Worm (Caenorhabditis elegans) whole organism, late embryonic: Measurements from ENCODE around the gene fbxb-79.
"Not testable (repeated sequence)": the region's sequence is repeated elsewhere in the genome, so short reads cannot be mapped to it uniquely, and the experiment has no call there.

Experiments
- C08G9.2 ChIP-seq: sonication (generic microtip); optimal IDR thresholded peaks from 2 replicates; lab custom pipeline; 2016; ENCODE audit warnings: mild to moderate bottlenecking, missing genetic modification characterization, moderate library complexity, missing compliant biosample characterization
- C38D4.7 ChIP-seq: fragments of 200-800 bp; sonication (Bioruptor generic); optimal IDR thresholded peaks from 2 replicates; lab custom pipeline; 2018; ENCODE audit warnings: mild to moderate bottlenecking, missing genetic modification characterization, moderate library complexity, missing compliant biosample characterization
- K09A11.1 ChIP-seq: sonication (generic microtip); optimal IDR thresholded peaks from 2 replicates; lab custom pipeline; 2017; ENCODE audit warnings: antibody characterized with exemption, mild to moderate bottlenecking, missing genetic modification characterization, missing compliant biosample characterization; ENCODE audit not compliant: insufficient read depth
- Y22D7AL.16 ChIP-seq: sonication (generic microtip); optimal IDR thresholded peaks from 2 replicates; lab custom pipeline; 2016; ENCODE audit warnings: missing genetic modification characterization, missing compliant biosample characterization
- ceh-2 ChIP-seq: sonication (generic microtip); optimal IDR thresholded peaks from 2 replicates; lab custom pipeline; 2016; ENCODE audit warnings: missing genotype, missing genetic modification characterization, missing compliant biosample characterization
- ceh-30 ChIP-seq: fragments of 150-350 bp; optimal IDR thresholded peaks from 2 replicates; lab custom pipeline; 2014; ENCODE audit warnings: missing biosample characterization, missing genetic modification characterization
- ceh-31 ChIP-seq: sonication (generic microtip); optimal IDR thresholded peaks from 2 replicates; lab custom pipeline; 2016; ENCODE audit warnings: missing genetic modification characterization, missing compliant biosample characterization
- ceh-34 ChIP-seq: sonication (generic microtip); optimal IDR thresholded peaks from 2 replicates; lab custom pipeline; 2016; ENCODE audit warnings: mild to moderate bottlenecking, missing genetic modification characterization, missing compliant biosample characterization
- ceh-45 ChIP-seq: fragments of 200-800 bp; sonication (Bioruptor generic); IDR thresholded peaks from 2 replicates; pipeline ENCODE4 v1.3.6; 2022; ENCODE audit warnings: missing genetic modification reagents, missing genetic modification characterization, missing compliant biosample characterization
- che-1 ChIP-seq: sonication (generic microtip); optimal IDR thresholded peaks from 2 replicates; lab custom pipeline; 2016; ENCODE audit warnings: mild to moderate bottlenecking, missing genetic modification characterization, missing compliant biosample characterization
- dmd-4 ChIP-seq: sonication (generic microtip); optimal IDR thresholded peaks from 2 replicates; lab custom pipeline; 2016; ENCODE audit warnings: borderline replicate concordance, missing genetic modification characterization, missing compliant biosample characterization
- elt-2 ChIP-seq: sonication (generic microtip); optimal IDR thresholded peaks from 2 replicates; lab custom pipeline; 2016; ENCODE audit warnings: missing genetic modification reagents, missing genetic modification characterization, missing compliant biosample characterization
- elt-4 ChIP-seq: sonication (generic microtip); optimal IDR thresholded peaks from 2 replicates; lab custom pipeline; 2016; ENCODE audit warnings: missing genetic modification characterization, missing compliant biosample characterization
- fax-1 ChIP-seq: sonication (generic microtip); optimal IDR thresholded peaks from 2 replicates; lab custom pipeline; 2016; ENCODE audit warnings: missing genotype, missing genetic modification characterization, missing compliant biosample characterization
- fkh-10 ChIP-seq: fragments of 150-350 bp; optimal IDR thresholded peaks from 2 replicates; lab custom pipeline; 2014; ENCODE audit warnings: missing biosample characterization, missing genetic modification reagents, missing genetic modification characterization
- gmeb-2 ChIP-seq: sonication (generic microtip); optimal IDR thresholded peaks from 2 replicates; lab custom pipeline; 2016; ENCODE audit warnings: missing genetic modification characterization, inconsistent platforms, missing compliant biosample characterization
- hlh-13 ChIP-seq: fragments of 200-800 bp; sonication (Bioruptor generic); optimal IDR thresholded peaks from 2 replicates; lab custom pipeline; 2018; ENCODE audit warnings: mild to moderate bottlenecking, missing genetic modification characterization, missing compliant biosample characterization
- hlh-30 ChIP-seq: sonication (generic microtip); optimal IDR thresholded peaks from 2 replicates; lab custom pipeline; 2017; ENCODE audit warnings: antibody characterized with exemption, missing genetic modification characterization, missing compliant biosample characterization; ENCODE audit not compliant: insufficient read depth
- lim-6 ChIP-seq: sonication (generic microtip); optimal IDR thresholded peaks from 2 replicates; lab custom pipeline; 2016; ENCODE audit warnings: missing genetic modification characterization, missing compliant biosample characterization
- nfya-1 ChIP-seq: sonication (generic microtip); optimal IDR thresholded peaks from 2 replicates; lab custom pipeline; 2017; ENCODE audit warnings: missing genetic modification characterization, mild to moderate bottlenecking, missing compliant biosample characterization, antibody characterized with exemption, moderate library complexity
- nhr-232 ChIP-seq: sonication (generic microtip); optimal IDR thresholded peaks from 2 replicates; lab custom pipeline; 2016; ENCODE audit warnings: missing genetic modification characterization, missing compliant biosample characterization
- pax-1 ChIP-seq: fragments of 150-350 bp; optimal IDR thresholded peaks from 2 replicates; lab custom pipeline; 2014; ENCODE audit warnings: missing biosample characterization, missing genetic modification characterization
- pha-2 ChIP-seq: sonication (generic microtip); optimal IDR thresholded peaks from 2 replicates; lab custom pipeline; 2017; ENCODE audit warnings: mild to moderate bottlenecking, missing genetic modification characterization, missing compliant biosample characterization
- pha-4 ChIP-seq: fragments of 150-350 bp; optimal IDR thresholded peaks from 2 replicates; lab custom pipeline; 2018; ENCODE audit warnings: missing biosample characterization, missing genetic modification reagents, missing genetic modification characterization
- pros-1 ChIP-seq: fragments of 150-350 bp; optimal IDR thresholded peaks from 2 replicates; lab custom pipeline; 2014; ENCODE audit warnings: missing biosample characterization, missing genetic modification reagents, missing genetic modification characterization
- rnt-1 ChIP-seq: sonication (generic microtip); optimal IDR thresholded peaks from 2 replicates; lab custom pipeline; 2016; ENCODE audit warnings: missing genetic modification characterization, missing compliant biosample characterization
- sox-2 ChIP-seq: fragments of 200-800 bp; sonication (Bioruptor generic); IDR thresholded peaks from 2 replicates; pipeline ENCODE4 v1.3.6; 2022; ENCODE audit warnings: missing genetic modification reagents, missing genetic modification characterization, missing compliant biosample characterization
- ttx-3 ChIP-seq: sonication (generic microtip); optimal IDR thresholded peaks from 2 replicates; lab custom pipeline; 2016; ENCODE audit warnings: missing genetic modification reagents, missing genetic modification characterization, missing compliant biosample characterization
- unc-55 ChIP-seq: sonication (generic microtip); optimal IDR thresholded peaks from 2 replicates; lab custom pipeline; 2017; ENCODE audit warnings: missing biosample characterization, missing genetic modification reagents, missing genetic modification characterization
- unc-86 ChIP-seq: sonication (generic microtip); optimal IDR thresholded peaks from 2 replicates; lab custom pipeline; 2016; ENCODE audit warnings: missing genetic modification characterization, missing compliant biosample characterization

Gene fbxb-79

ce11 chrIV:11212978-11213377 is 23.7 kb upstream of the fbxb-79 start:
- TF ChIP-seq C38D4.7: no peak
- TF ChIP-seq K09A11.1: no peak
- TF ChIP-seq unc-55 (GFP tag; lab: Kevin White, UChicago): no peak
- no peak for TF ChIP-seq Y22D7AL.16 (tag; lab: Kevin White, UChicago)
- no peak for TF ChIP-seq hlh-30 (tag; lab: Kevin White, UChicago)
- TF ChIP-seq, all 69 proteins: peak for 0

- TF ChIP-seq elt-2 (tag; lab: Kevin White, UChicago) (peak; percentile 89), K09A11.1 (no peak)
- TF ChIP-seq, all 69 proteins: peak for 1
Observed at ce11 chrIV:11211547-11211946, 22.2 kb upstream of the fbxb-79 start.

- TF ChIP-seq elt-4: no peak
- no peak for TF ChIP-seq ttx-3 (tag; lab: Kevin White, UChicago)
- TF ChIP-seq gmeb-2 (tag; lab: Kevin White, UChicago): no peak
Observed at ce11 chrIV:11210781-11211256, 21.5 kb upstream of the fbxb-79 start, which contains the start of gene adk-1. TSS of gene adk-1 (minus strand) at chrIV:11210831.

- no peak for TF ChIP-seq unc-86 (tag; lab: Kevin White, UChicago)
- TF ChIP-seq fax-1 (tag; lab: Kevin White, UChicago): no peak
- no peak for TF ChIP-seq pha-4 (tag; lab: Kevin White, UChicago)
- no peak for TF ChIP-seq hlh-30 (tag; lab: Kevin White, UChicago)
- no peak for TF ChIP-seq pros-1 (tag; lab: Kevin White, UChicago)
- TF ChIP-seq fkh-10 (GFP tag; lab: Kevin White, UChicago): no peak
- TF ChIP-seq lim-6 (tag; lab: Kevin White, UChicago): no peak
- TF ChIP-seq pax-1 (tag; lab: Kevin White, UChicago): no peak
- TF ChIP-seq C08G9.2: no peak
- TF ChIP-seq nhr-232 (tag; lab: Kevin White, UChicago): no peak
- TF ChIP-seq rnt-1 (tag; lab: Kevin White, UChicago): no peak
- no peak for TF ChIP-seq ceh-30 (tag; lab: Kevin White, UChicago)
- no peak for TF ChIP-seq dmd-4
- no peak for TF ChIP-seq pha-2 (tag; lab: Kevin White, UChicago)
- TF ChIP-seq hlh-13: no peak
- TF ChIP-seq ceh-45 (GFP tag; lab: Robert Waterston, UW): no peak
- TF ChIP-seq ceh-2 (tag; lab: Kevin White, UChicago): no peak
- TF ChIP-seq nfya-1 (tag; lab: Kevin White, UChicago): no peak
Observed at ce11 chrIV:11207186-11207585, 17.9 kb upstream of the fbxb-79 start, which contains the start of gene R07H5.9. TSS of gene R07H5.9 (plus strand) at chrIV:11207486.

- not testable (repeated sequence) for TF ChIP-seq pax-1, ceh-34, che-1 (tag; lab: Kevin White, UChicago)
Observed at ce11 chrIV:11202389-11202788, 13.1 kb upstream of the fbxb-79 start, which contains the start of gene R07H5.11. TSS of gene R07H5.11 (plus strand) at chrIV:11202768.

ce11 chrIV:11198983-11199382 is 9.7 kb upstream of the fbxb-79 start, which contains the start of gene R07H5.16:
TSS of gene R07H5.16 (plus strand) at chrIV:11199330.
- peak; percentile 12 for TF ChIP-seq ceh-31 (tag; lab: Kevin White, UChicago)

- peak; percentile 22; the same call in 1 of the 2 replicates for TF ChIP-seq sox-2 (GFP tag; lab: Robert Waterston, UW)
Observed at ce11 chrIV:11196866-11197265, 7.6 kb upstream of the fbxb-79 start.
